Worm (Caenorhabditis elegans): ENCODE results near the gene hosl-1.

The hosl-1 gene

DNA sequence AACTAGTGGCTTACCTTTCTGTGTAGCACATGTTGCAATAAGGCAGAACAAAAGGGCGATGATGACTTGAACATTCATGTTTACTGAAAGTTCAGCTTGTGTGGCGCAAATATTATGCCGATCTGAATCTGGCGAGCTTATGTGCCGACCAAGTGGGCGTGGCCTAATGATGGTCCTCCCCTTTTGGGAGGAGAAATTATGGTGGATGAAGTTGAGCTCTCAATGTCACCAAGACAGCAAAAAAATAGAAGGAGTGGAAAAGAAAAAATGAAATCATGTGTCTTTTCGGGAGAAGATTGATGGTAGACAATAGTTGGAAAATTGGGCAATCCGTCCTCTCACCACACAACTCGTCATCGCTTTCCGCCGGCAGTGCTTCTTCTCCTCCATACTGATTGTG lies 44.7 kb upstream of the hosl-1 start, which contains the start of gene flp-12:
Gene flp-12, minus strand, starts transcription at position 101 of the 400 bp plus-strand sequence.
- TF ChIP-seq lin-26 (GFP tag; IDR thresholded peaks at IDR 0.05) (no peak), zfh-2 (GFP tag; conservative IDR thresholded peaks at IDR 0.05) (0 out of 2 replicates have a peak, but pooled peaks have one; percentile 6)

DNA sequence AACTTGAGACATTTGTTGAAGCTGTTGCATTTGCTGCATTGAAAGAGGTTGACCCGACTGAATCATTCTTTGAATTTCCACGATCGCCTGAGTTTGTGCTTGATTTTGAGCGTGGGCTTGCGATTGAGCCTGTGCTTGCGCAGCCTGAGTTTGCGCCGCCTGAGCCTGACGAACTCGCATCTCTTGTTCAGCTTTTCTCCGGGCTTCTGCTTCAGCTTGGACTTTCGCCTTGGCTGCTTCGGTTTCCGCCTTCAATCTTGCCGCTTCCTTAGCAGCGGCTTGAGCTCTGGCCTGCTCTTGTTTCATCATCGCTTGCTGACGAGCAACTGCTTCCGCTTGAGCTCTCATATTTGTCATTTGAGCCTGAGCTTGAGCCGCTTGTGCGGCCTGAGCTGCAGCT lies 39.5 kb upstream of the hosl-1 start:
- TF ChIP-seq sdz-38 (tag; optimal IDR thresholded peaks at IDR 0.05): no peak
- peak; percentile 64 for TF ChIP-seq zfh-2 (GFP tag; conservative IDR thresholded peaks at IDR 0.05)
- TF ChIP-seq madf-10 (tag; optimal IDR thresholded peaks at IDR 0.05): no peak
- TF ChIP-seq egrh-3 (GFP tag; IDR thresholded peaks at IDR 0.05): peak; percentile 65; the same call in 1 of the 2 replicates

DNA sequence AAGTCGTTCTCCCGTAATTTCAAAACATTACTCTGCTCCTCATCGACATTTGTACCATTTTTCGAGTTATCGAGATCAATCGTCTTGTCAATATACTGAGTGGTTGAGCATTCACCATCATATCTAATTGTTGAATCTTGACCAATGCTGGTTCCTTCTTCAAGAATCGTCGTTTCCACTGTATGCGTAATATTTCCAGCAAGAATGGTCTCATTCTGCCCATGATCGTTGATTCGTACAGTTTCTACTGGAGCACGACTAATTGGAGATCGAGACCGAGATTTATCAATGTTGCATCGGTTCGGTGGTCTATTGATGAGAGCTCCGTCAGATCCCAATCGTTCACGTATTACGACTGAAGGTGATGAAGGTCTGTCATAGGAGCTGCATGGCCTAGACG lies 37.4 kb upstream of the hosl-1 start:
- TF ChIP-seq F52B5.7 (tag; optimal IDR thresholded peaks at IDR 0.05): no peak
- no peak for TF ChIP-seq akir-1 (GFP tag; optimal IDR thresholded peaks at IDR 0.05)
- no peak for TF ChIP-seq zim-3 (tag; optimal IDR thresholded peaks at IDR 0.05)
- TF ChIP-seq pbrm-1 (GFP tag; IDR thresholded peaks at IDR 0.05): no peak
- no peak for TF ChIP-seq B0019.2 (GFP tag; conservative IDR thresholded peaks at IDR 0.05)
- no peak for TF ChIP-seq attf-6 (GFP tag; IDR thresholded peaks at IDR 0.05)
- no peak for TF ChIP-seq rcor-1 (GFP tag; IDR thresholded peaks at IDR 0.05)

DNA sequence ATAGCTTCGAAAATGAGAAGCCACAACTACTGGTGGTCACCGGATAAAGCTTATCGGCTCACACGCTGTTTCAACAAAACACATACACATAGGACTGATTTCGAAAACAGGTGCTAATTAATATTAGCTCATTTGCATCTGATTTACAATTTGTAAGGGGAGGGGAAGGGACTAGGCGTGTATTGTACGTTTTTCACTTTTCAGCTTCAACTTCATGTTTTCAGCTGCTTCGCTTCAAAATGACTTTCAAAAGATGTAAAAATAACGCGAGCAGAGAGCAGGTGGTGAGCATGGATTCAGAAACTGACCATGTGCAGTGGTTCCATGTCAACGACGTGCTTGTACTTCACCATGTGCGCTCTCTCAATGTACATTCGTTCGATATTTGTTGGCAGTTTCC lies 35.9 kb upstream of the hosl-1 start:
- TF ChIP-seq K12H6.12 (tag; optimal IDR thresholded peaks at IDR 0.05) (no peak), nfya-2 (GFP tag; IDR thresholded peaks at IDR 0.05) (no peak), B0336.3 (GFP tag; IDR thresholded peaks at IDR 0.05) (no peak), lin-26 (GFP tag; IDR thresholded peaks at IDR 0.05) (no peak), fkh-3 (tag; optimal IDR thresholded peaks at IDR 0.05) (no peak), hmg-1.2 (GFP tag; IDR thresholded peaks at IDR 0.05) (no peak), akir-1 (GFP tag; optimal IDR thresholded peaks at IDR 0.05) (no peak), snpc-3.4 (tag; optimal IDR thresholded peaks at IDR 0.05) (no peak), dox-1 (GFP tag; IDR thresholded peaks at IDR 0.05) (no peak), ZK185.1 (tag; optimal IDR thresholded peaks at IDR 0.05; ENCODE audit: poor library complexity, severe bottlenecking) (no peak), aptf-2 (GFP tag; conservative IDR thresholded peaks at IDR 0.05) (no peak), chd-7 (tag; optimal IDR thresholded peaks at IDR 0.05) (no peak), madf-6 (GFP tag; IDR thresholded peaks at IDR 0.05) (no peak), ztf-22 (GFP tag; optimal IDR thresholded peaks at IDR 0.05) (no peak), unc-130 (GFP tag; optimal IDR thresholded peaks at IDR 0.05) (no peak), nhr-27 (tag; optimal IDR thresholded peaks at IDR 0.05) (no peak), ztf-3 (GFP tag; optimal IDR thresholded peaks at IDR 0.05) (no peak)

DNA sequence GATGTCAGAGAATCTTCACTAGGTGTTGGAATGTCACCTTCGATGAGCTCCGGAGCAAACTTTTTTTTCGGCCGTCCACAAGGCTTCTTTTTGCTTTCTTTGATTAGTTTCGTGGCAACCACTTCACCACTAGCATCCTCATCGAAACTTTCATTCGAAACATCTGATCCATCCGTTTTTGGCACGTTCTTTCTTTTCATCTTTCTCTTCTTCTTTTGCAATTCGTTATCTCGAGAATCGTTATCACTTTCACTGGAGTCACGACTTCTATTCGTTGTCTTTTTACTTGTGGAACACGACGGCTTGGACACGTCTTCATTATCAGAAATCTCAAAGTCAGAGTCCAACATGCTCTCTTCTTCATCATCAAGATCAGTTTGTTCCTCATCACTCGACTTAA lies 32.7 kb upstream of the hosl-1 start:
- TF ChIP-seq F57C9.4 (tag; optimal IDR thresholded peaks at IDR 0.05) (no peak), madf-6 (GFP tag; IDR thresholded peaks at IDR 0.05) (no peak), nfya-1 (tag; optimal IDR thresholded peaks at IDR 0.05; ENCODE audit: borderline replicate concordance, insufficient read depth) (no peak), ccch-3 (GFP tag; optimal IDR thresholded peaks at IDR 0.05) (no peak), rpc-1 (optimal IDR thresholded peaks at IDR 0.05) (no peak), rpc-1 (tag; optimal IDR thresholded peaks at IDR 0.05) (no peak), snpc-1.1 (tag; optimal IDR thresholded peaks at IDR 0.05; ENCODE audit: insufficient read depth) (no peak), nhr-27 (tag; optimal IDR thresholded peaks at IDR 0.05) (no peak), Y67H2A.10 (GFP tag; conservative IDR thresholded peaks at IDR 0.05) (no peak), sptf-2 (GFP tag; optimal IDR thresholded peaks at IDR 0.05) (no peak), akir-1 (GFP tag; optimal IDR thresholded peaks at IDR 0.05) (no peak)

Data from whole organism, young adult.